Worm (Caenorhabditis elegans) whole organism, L1 larva: ENCODE measurements around the gene his-71.

Experiments used
- C16A3.4 ChIP-seq: fragments of 150-350 bp; optimal IDR thresholded peaks from 2 replicates; lab custom pipeline; 2014; ENCODE audit warnings: missing biosample characterization, missing genetic modification characterization
- C34B4.2 ChIP-seq: sonication (generic microtip); optimal IDR thresholded peaks from 2 replicates; lab custom pipeline; 2017; ENCODE audit warnings: mild to moderate bottlenecking, missing genetic modification characterization, missing compliant biosample characterization
- F16B12.6 ChIP-seq: fragments of 150-350 bp; optimal IDR thresholded peaks from 2 replicates; lab custom pipeline; 2014; ENCODE audit warnings: missing biosample characterization, missing genetic modification characterization
- Y116A8C.19 ChIP-seq: sonication (generic microtip); optimal IDR thresholded peaks from 2 replicates; lab custom pipeline; 2016; ENCODE audit warnings: missing compliant biosample characterization, missing genetic modification characterization, borderline replicate concordance
- alr-1 ChIP-seq: fragments of 200-800 bp; sonication (Bioruptor generic); optimal IDR thresholded peaks from 2 replicates; lab custom pipeline; 2018; ENCODE audit warnings: borderline replicate concordance, mild to moderate bottlenecking, missing genetic modification characterization, missing compliant biosample characterization
- blmp-1 ChIP-seq: fragments of 150-350 bp; optimal IDR thresholded peaks from 2 replicates; lab custom pipeline; 2014; ENCODE audit warnings: missing biosample characterization, missing genetic modification characterization
- ceh-63 ChIP-seq: fragments of 200-800 bp; sonication (Bioruptor generic); optimal IDR thresholded peaks from 2 replicates; lab custom pipeline; 2018; ENCODE audit warnings: mild to moderate bottlenecking, missing genetic modification characterization, missing compliant biosample characterization
- ceh-82 ChIP-seq, 3 experiments: fragments of 150-350 bp in 1 of 3; sonication (generic microtip) in 2 of 3; optimal IDR thresholded peaks; 2 replicates each; lab custom pipeline; 2014 to 2017; ENCODE audit warnings: missing biosample characterization in 3 of 3, missing genetic modification characterization in 3 of 3
- ceh-88 ChIP-seq: fragments of 200-800 bp; sonication (Bioruptor generic); IDR thresholded peaks from 2 replicates; pipeline ENCODE4 v1.3.6; 2022; ENCODE audit warnings: missing genetic modification characterization, missing compliant biosample characterization
- ceh-90 ChIP-seq: sonication (generic microtip); optimal IDR thresholded peaks from 2 replicates; lab custom pipeline; 2016; ENCODE audit warnings: missing genetic modification characterization, missing compliant biosample characterization
- egl-13 ChIP-seq: sonication (generic microtip); optimal IDR thresholded peaks from 2 replicates; lab custom pipeline; 2016; ENCODE audit warnings: missing genotype, missing genetic modification reagents, missing genetic modification characterization, missing compliant biosample characterization
- elt-2 ChIP-seq: sonication (generic microtip); optimal IDR thresholded peaks from 2 replicates; lab custom pipeline; 2016; ENCODE audit warnings: missing genetic modification characterization, mild to moderate bottlenecking, inconsistent platforms, missing compliant biosample characterization, missing genetic modification reagents
- elt-3 ChIP-seq, 6 experiments: fragments of 150-350 bp in 1 of 6; sonication (generic microtip); optimal IDR thresholded peaks; 2 replicates each; lab custom pipeline; 2017 to 2018; ENCODE audit warnings: missing biosample characterization in 6 of 6, missing genetic modification characterization in 6 of 6, inconsistent platforms in 1 of 6
- fkh-4 ChIP-seq: sonication (generic microtip); optimal IDR thresholded peaks from 2 replicates; lab custom pipeline; 2016; ENCODE audit warnings: missing compliant biosample characterization, missing genetic modification characterization, borderline replicate concordance
- hlh-17 ChIP-seq: fragments of 200-800 bp; sonication (Bioruptor generic); optimal IDR thresholded peaks from 2 replicates; lab custom pipeline; 2018; ENCODE audit warnings: missing genetic modification characterization, mild to moderate bottlenecking, missing compliant biosample characterization, moderate library complexity, borderline replicate concordance
- irx-1 ChIP-seq: sonication (generic microtip); optimal IDR thresholded peaks from 2 replicates; lab custom pipeline; 2016; ENCODE audit warnings: missing genetic modification characterization, missing compliant biosample characterization
- lin-13 ChIP-seq: fragments of 150-350 bp; optimal IDR thresholded peaks from 2 replicates; lab custom pipeline; 2014; ENCODE audit warnings: missing biosample characterization, missing genetic modification reagents, missing genetic modification characterization
- lin-15B ChIP-seq: fragments of 150-350 bp; sonication (generic microtip); optimal IDR thresholded peaks from 3 replicates; lab custom pipeline; 2014; ENCODE audit warnings: missing biosample characterization, missing genetic modification characterization
- lin-39 ChIP-seq: fragments of 150-350 bp; optimal IDR thresholded peaks from 2 replicates; lab custom pipeline; 2014; ENCODE audit warnings: missing biosample characterization, missing genetic modification reagents, missing genetic modification characterization
- lsy-2 ChIP-seq, 2 experiments: fragments of 150-350 bp; optimal IDR thresholded peaks; 2 replicates each; lab custom pipeline; 2014; ENCODE audit warnings: missing biosample characterization in 2 of 2, missing genetic modification characterization in 2 of 2
- mab-9 ChIP-seq: fragments of 200-800 bp; sonication (Bioruptor generic); IDR thresholded peaks from 2 replicates; pipeline ENCODE4 v1.3.6; 2022; ENCODE audit warnings: missing genetic modification reagents, missing genetic modification characterization, missing compliant biosample characterization
- mdl-1 ChIP-seq, 2 experiments: fragments of 150-350 bp; optimal IDR thresholded peaks; 2 replicates each; lab custom pipeline; 2014 to 2017; ENCODE audit warnings: missing biosample characterization in 2 of 2, missing genetic modification characterization in 2 of 2, inconsistent platforms in 1 of 2
- nhr-20 ChIP-seq: sonication (generic microtip); optimal IDR thresholded peaks from 2 replicates; lab custom pipeline; 2016; ENCODE audit warnings: mild to moderate bottlenecking, missing genetic modification characterization, missing compliant biosample characterization
- nhr-237 ChIP-seq: fragments of 150-350 bp; optimal IDR thresholded peaks from 2 replicates; lab custom pipeline; 2014; ENCODE audit warnings: missing biosample characterization, missing genetic modification characterization
- nhr-76 ChIP-seq: sonication (generic microtip); optimal IDR thresholded peaks from 2 replicates; lab custom pipeline; 2017; ENCODE audit warnings: missing biosample characterization, missing genetic modification characterization
- nhr-77 ChIP-seq: fragments of 150-350 bp; optimal IDR thresholded peaks from 2 replicates; lab custom pipeline; 2014; ENCODE audit warnings: missing biosample characterization, missing genetic modification characterization
- nhr-85 ChIP-seq: sonication (generic microtip); peaks from one replicate; lab custom pipeline; 2016; ENCODE audit warnings: missing genetic modification characterization, inconsistent platforms, missing compliant biosample characterization
- pqm-1 ChIP-seq: sonication (generic microtip); optimal IDR thresholded peaks from 3 replicates; lab custom pipeline; 2017; ENCODE audit warnings: missing biosample characterization, missing genetic modification characterization
- skn-1 ChIP-seq: fragments of 150-350 bp; optimal IDR thresholded peaks from 2 replicates; lab custom pipeline; 2014; ENCODE audit warnings: missing biosample characterization, missing genetic modification characterization
- snpc-4 ChIP-seq: fragments of 150-350 bp; optimal IDR thresholded peaks from 2 replicates; lab custom pipeline; 2014; ENCODE audit warnings: missing biosample characterization, missing genetic modification characterization
- sup-37 ChIP-seq: fragments of 200-800 bp; sonication (Bioruptor generic); optimal IDR thresholded peaks from 2 replicates; lab custom pipeline; 2018; ENCODE audit warnings: mild to moderate bottlenecking, missing genetic modification characterization, missing compliant biosample characterization
- unc-130 ChIP-seq: fragments of 150-350 bp; optimal IDR thresholded peaks from 2 replicates; lab custom pipeline; 2017; ENCODE audit warnings: missing biosample characterization, missing genetic modification characterization, inconsistent platforms
- unc-62 ChIP-seq: fragments of 150-350 bp; optimal IDR thresholded peaks from 2 replicates; lab custom pipeline; 2014; ENCODE audit warnings: missing biosample characterization, missing genetic modification reagents, missing genetic modification characterization
- xbp-1 ChIP-seq: sonication (generic microtip); optimal IDR thresholded peaks from 2 replicates; lab custom pipeline; 2016; ENCODE audit warnings: missing genetic modification characterization, missing compliant biosample characterization
- zip-4 ChIP-seq: fragments of 200-800 bp; sonication (Bioruptor generic); optimal IDR thresholded peaks from 2 replicates; lab custom pipeline; 2018; ENCODE audit warnings: mild to moderate bottlenecking, missing genetic modification characterization, moderate library complexity, missing compliant biosample characterization
- ztf-11 ChIP-seq, 2 experiments: sonication (generic microtip); optimal IDR thresholded peaks; 2 replicates each; lab custom pipeline; 2016 to 2017; ENCODE audit warnings: missing genetic modification characterization in 2 of 2, missing biosample characterization in 1 of 2, missing compliant biosample characterization in 1 of 2
- ztf-4 ChIP-seq: fragments of 150-350 bp; optimal IDR thresholded peaks from 2 replicates; lab custom pipeline; 2014; ENCODE audit warnings: missing biosample characterization, missing genetic modification characterization

Gene his-71

DNA sequence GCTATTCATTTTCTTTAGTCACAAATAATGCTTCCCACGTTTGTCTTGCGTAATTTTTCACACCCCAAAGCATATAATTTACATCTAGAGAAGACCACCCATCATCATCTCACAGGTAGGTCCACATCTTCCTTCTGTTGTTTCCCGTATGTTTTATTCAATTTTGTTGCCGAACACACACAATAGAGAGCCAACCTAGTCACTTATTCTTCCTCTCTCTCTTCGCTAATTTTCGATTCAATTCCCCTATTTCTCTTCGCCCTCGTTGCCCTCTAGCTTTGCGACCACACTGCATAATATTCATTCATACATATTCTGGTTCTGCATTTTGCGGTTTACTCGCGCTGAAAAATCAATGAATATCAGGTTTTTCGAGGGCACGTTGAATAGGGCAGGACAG, 24.1 kb upstream of the his-71 start:
- no peak for TF ChIP-seq ztf-11 (tag; optimal IDR thresholded peaks at IDR 0.05; lab: Kevin White, UChicago)
- no peak for TF ChIP-seq unc-130
- TF ChIP-seq lin-13 (GFP tag; lab: Kevin White, UChicago): no peak
- no peak for TF ChIP-seq ceh-82 (tag; optimal IDR thresholded peaks at IDR 0.05; lab: Kevin White, UChicago)
- no peak for TF ChIP-seq C34B4.2 (tag; lab: Kevin White, UChicago)
- TF ChIP-seq fkh-4 (tag; lab: Kevin White, UChicago): no peak
- TF ChIP-seq nhr-77 (tag; lab: Kevin White, UChicago): no peak
- no peak for TF ChIP-seq lin-15B

DNA sequence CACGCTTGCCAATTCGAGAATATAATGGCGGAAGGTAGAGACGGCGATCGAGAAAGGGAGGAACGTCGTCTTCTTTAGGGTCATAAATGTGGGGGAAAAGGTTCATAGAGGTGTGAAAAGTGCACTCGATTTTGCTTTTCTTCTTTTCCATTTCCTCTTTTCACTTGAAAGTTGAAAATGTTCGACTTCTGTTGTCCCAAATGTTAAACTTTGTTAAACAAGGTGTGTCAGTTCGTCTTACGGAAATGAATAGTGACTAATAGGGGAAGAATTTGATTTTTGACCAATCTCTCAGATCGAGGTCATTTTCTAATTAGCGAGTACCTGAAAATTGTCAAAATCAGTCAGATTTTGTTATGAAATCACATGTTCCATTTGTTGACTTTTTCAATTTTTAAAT, 23.0 kb upstream of the his-71 start:
- TF ChIP-seq blmp-1 (tag; lab: Kevin White, UChicago): peak; percentile 6
- TF ChIP-seq ztf-4 (tag; lab: Kevin White, UChicago): no peak

ce11 chrX:8003663-8004062, 21.8 kb upstream of the his-71 start, which contains the start of the genes F45E1.1 and F45E1.2:
F45E1.1 (plus strand) TSS chrX:8003682.
F45E1.2 (plus strand) TSS chrX:8003733.
- TF ChIP-seq nhr-76 (no peak), Y116A8C.19 (tag; lab: Kevin White, UChicago) (no peak), elt-3 (tag; optimal IDR thresholded peaks at IDR 0.05; lab: Kevin White, UChicago) (no peak), nhr-85 (tag; lab: Kevin White, UChicago) (no peak), snpc-4 (no peak), zip-4 (no peak), ceh-88 (GFP tag; lab: Robert Waterston, UW) (no peak), lin-39 (no peak), lin-15B (no peak), elt-2 (tag; lab: Kevin White, UChicago) (no peak), irx-1 (no peak), lsy-2 (tag; optimal IDR thresholded peaks at IDR 0.05; lab: Kevin White, UChicago) (no peak), egl-13 (tag; lab: Kevin White, UChicago) (no peak), ceh-90 (no peak), mdl-1 (tag; optimal IDR thresholded peaks at IDR 0.05; lab: Kevin White, UChicago) (no peak), sup-37 (GFP tag; lab: Kevin White, UChicago) (no peak), mab-9 (GFP tag; lab: Robert Waterston, UW) (no peak), alr-1 (tag; lab: Kevin White, UChicago) (no peak), ztf-4 (tag; lab: Kevin White, UChicago) (no peak), C34B4.2 (tag; lab: Kevin White, UChicago) (no peak)

- TF ChIP-seq blmp-1 (tag; lab: Kevin White, UChicago) (no peak), xbp-1 (no peak), ceh-90 (no peak), C16A3.4 (tag; lab: Kevin White, UChicago) (no peak), elt-2 (tag; lab: Kevin White, UChicago) (no peak), ceh-82 (tag; optimal IDR thresholded peaks at IDR 0.05; lab: Kevin White, UChicago) (no peak), F16B12.6 (tag; lab: Kevin White, UChicago) (no peak), unc-62 (GFP tag; lab: Kevin White, UChicago) (no peak), pqm-1 (tag; lab: Kevin White, UChicago) (no peak), hlh-17 (GFP tag; lab: Kevin White, UChicago) (no peak), skn-1 (tag; lab: Kevin White, UChicago) (no peak), alr-1 (tag; lab: Kevin White, UChicago) (no peak), ceh-63 (GFP tag; lab: Kevin White, UChicago) (no peak), nhr-237 (tag; lab: Kevin White, UChicago) (no peak), nhr-20 (tag; lab: Kevin White, UChicago) (no peak)
- TF ChIP-seq, all 84 proteins: peak for 0
Observed at ce11 chrX:7998942-7999341, 17.1 kb upstream of the his-71 start.
